Worm (Caenorhabditis elegans): ENCODE data around the gene F23F12.13.

Gene F23F12.13

DNA sequence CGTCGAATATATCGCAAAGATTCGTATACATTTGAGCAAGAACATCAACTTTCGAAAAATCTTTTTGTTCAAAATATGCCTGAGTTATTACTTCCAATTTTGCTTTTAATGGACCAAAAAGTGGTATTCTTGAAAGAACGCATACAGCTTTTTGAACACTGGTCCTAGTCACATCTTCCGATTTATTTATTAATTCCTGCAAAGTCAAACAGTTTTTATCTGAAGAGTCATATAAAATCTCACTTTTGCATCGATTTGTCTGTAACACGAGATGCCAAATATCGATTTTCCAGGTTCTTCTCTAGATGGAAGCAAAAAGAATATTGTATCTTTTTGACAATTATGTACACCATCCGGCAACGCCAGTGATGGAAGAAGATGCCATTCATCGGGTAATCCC, 45.6 kb upstream of the F23F12.13 start:
- TF ChIP-seq mdl-1 (tag; optimal IDR thresholded peaks at IDR 0.05) (no peak), unc-39 (tag; optimal IDR thresholded peaks at IDR 0.05) (no peak), egl-5 (tag; optimal IDR thresholded peaks at IDR 0.05) (no peak), egl-27 (tag; optimal IDR thresholded peaks at IDR 0.05) (no peak), eor-1 (tag; optimal IDR thresholded peaks at IDR 0.05) (no peak), mml-1 (tag; optimal IDR thresholded peaks at IDR 0.05) (no peak), daf-12 (tag; optimal IDR thresholded peaks at IDR 0.05) (no peak), nhr-11 (tag; optimal IDR thresholded peaks at IDR 0.05) (no peak), jun-1 (tag; optimal IDR thresholded peaks at IDR 0.05) (no peak), ztf-11 (tag; optimal IDR thresholded peaks at IDR 0.05) (no peak), ceh-28 (tag; optimal IDR thresholded peaks at IDR 0.05) (no peak), nhr-23 (tag; optimal IDR thresholded peaks at IDR 0.05) (no peak), ceh-9 (tag; optimal IDR thresholded peaks at IDR 0.05) (no peak), R02D3.7 (tag; optimal IDR thresholded peaks at IDR 0.05) (no peak), zag-1 (tag; optimal IDR thresholded peaks at IDR 0.05) (no peak), fkh-2 (tag; optimal IDR thresholded peaks at IDR 0.05) (no peak), ztf-4 (tag; optimal IDR thresholded peaks at IDR 0.05) (no peak), ceh-16 (tag; optimal IDR thresholded peaks at IDR 0.05) (no peak), nhr-237 (tag; optimal IDR thresholded peaks at IDR 0.05) (no peak), nhr-76 (tag; optimal IDR thresholded peaks at IDR 0.05) (no peak)

DNA sequence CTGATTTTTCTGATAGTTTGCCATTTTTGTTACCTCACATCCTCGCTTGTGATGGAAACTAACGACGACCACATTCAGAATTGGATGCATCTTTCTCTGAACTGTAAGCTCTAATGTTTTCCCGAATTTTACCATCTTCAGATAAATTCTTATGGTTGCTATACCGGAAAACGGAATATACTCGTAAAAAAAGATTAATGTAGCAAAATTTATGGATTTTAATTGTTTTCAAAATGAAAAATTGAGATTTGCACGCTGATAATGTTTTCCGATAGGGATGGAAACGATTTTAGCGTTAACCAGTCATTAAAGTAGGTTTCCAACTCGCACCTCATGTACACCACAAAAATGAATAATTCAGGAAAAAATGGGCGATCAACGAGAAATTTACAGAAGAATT, 44.9 kb upstream of the F23F12.13 start, which contains the start of gene T26A5.6:
TSS of gene T26A5.6 (minus strand) at position 101 of the 400 bp plus-strand sequence.
- TF ChIP-seq skn-1 (tag; optimal IDR thresholded peaks at IDR 0.05), result no peak
- no peak for TF ChIP-seq nhr-23 (tag; optimal IDR thresholded peaks at IDR 0.05)
- no peak for TF ChIP-seq ztf-11 (tag; optimal IDR thresholded peaks at IDR 0.05)
- no peak for TF ChIP-seq ZK546.5 (tag; optimal IDR thresholded peaks at IDR 0.05)
- TF ChIP-seq ztf-4 (tag; optimal IDR thresholded peaks at IDR 0.05), result no peak
- no peak for TF ChIP-seq lsy-12 (tag; optimal IDR thresholded peaks at IDR 0.05)
- no peak for TF ChIP-seq nhr-76 (tag; optimal IDR thresholded peaks at IDR 0.05)

- TF ChIP-seq daf-12 (tag; optimal IDR thresholded peaks at IDR 0.05), result no peak
- no peak for TF ChIP-seq snpc-4 (tag; optimal IDR thresholded peaks at IDR 0.05)
Measured at ce11 chrIII:6452278-6452677, 43.2 kb upstream of the F23F12.13 start, which contains the start of gene set-1. Gene set-1, minus strand, starts transcription at chrIII:6452378.

DNA sequence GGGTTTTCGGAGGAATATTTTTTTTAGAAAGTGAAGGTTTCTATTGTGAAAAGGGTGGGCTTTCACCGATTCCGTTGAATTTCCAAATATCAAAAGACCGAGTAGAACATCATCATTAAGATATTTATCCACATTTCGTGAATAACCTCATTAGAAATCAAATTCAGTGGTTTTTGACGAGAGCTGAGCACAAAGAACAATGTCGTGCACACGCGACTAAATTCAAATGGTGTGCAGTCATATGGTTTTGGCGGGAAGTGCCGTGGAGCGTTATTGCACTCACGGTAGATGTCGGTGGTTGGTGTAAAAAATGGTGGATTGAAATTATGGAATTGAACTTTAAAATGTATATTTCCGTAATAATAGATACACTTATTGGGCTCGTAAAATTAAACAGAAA, 42.8 kb upstream of the F23F12.13 start:
- no peak for TF ChIP-seq eor-1 (tag; optimal IDR thresholded peaks at IDR 0.05)
- no peak for TF ChIP-seq ztf-4 (tag; optimal IDR thresholded peaks at IDR 0.05)
- TF ChIP-seq ceh-16 (tag; optimal IDR thresholded peaks at IDR 0.05), result no peak
- no peak for TF ChIP-seq ceh-9 (tag; optimal IDR thresholded peaks at IDR 0.05)
- peak; percentile 8 for TF ChIP-seq ama-1 (optimal IDR thresholded peaks at IDR 0.05)
- TF ChIP-seq skn-1 (tag; optimal IDR thresholded peaks at IDR 0.05), result no peak
- TF ChIP-seq pha-4 (tag; optimal IDR thresholded peaks at IDR 0.05), result peak; percentile 37
- no peak for TF ChIP-seq fos-1 (tag; optimal IDR thresholded peaks at IDR 0.05)
- TF ChIP-seq nhr-67 (tag; optimal IDR thresholded peaks at IDR 0.05), result no peak
- no peak for TF ChIP-seq snpc-4 (tag; optimal IDR thresholded peaks at IDR 0.05)
- no peak for TF ChIP-seq zag-1 (tag; optimal IDR thresholded peaks at IDR 0.05)
- no peak for TF ChIP-seq elt-3 (tag; optimal IDR thresholded peaks at IDR 0.05)
- peak; percentile 39 for TF ChIP-seq nfya-1 (tag; optimal IDR thresholded peaks at IDR 0.05; ENCODE audit: insufficient read depth)
- no peak for TF ChIP-seq lin-39 (tag; optimal IDR thresholded peaks at IDR 0.05)
- no peak for TF ChIP-seq nhr-237 (tag; optimal IDR thresholded peaks at IDR 0.05)

ce11 chrIII:6453665-6454064, 41.8 kb upstream of the F23F12.13 start:
- TF ChIP-seq mdl-1 (tag; optimal IDR thresholded peaks at IDR 0.05) (peak; percentile 0), nfya-1 (tag; optimal IDR thresholded peaks at IDR 0.05; ENCODE audit: insufficient read depth) (peak; percentile 81), egl-27 (tag; optimal IDR thresholded peaks at IDR 0.05) (peak; percentile 60), snpc-4 (tag; optimal IDR thresholded peaks at IDR 0.05) (peak; percentile 88), lsy-12 (tag; optimal IDR thresholded peaks at IDR 0.05) (peak; percentile 69), nhr-11 (tag; optimal IDR thresholded peaks at IDR 0.05) (peak; percentile 29), pqm-1 (tag; optimal IDR thresholded peaks at IDR 0.05) (peak; percentile 82), hmg-11 (tag; optimal IDR thresholded peaks at IDR 0.05) (peak; percentile 94), jun-1 (tag; optimal IDR thresholded peaks at IDR 0.05) (peak; percentile 63), tbx-2 (tag; optimal IDR thresholded peaks at IDR 0.05) (peak; percentile 20), nhr-23 (tag; optimal IDR thresholded peaks at IDR 0.05) (peak; percentile 90), ama-1 (optimal IDR thresholded peaks at IDR 0.05) (peak; percentile 32), ceh-28 (tag; optimal IDR thresholded peaks at IDR 0.05) (peak; percentile 27), nhr-43 (tag; optimal IDR thresholded peaks at IDR 0.05; ENCODE audit: poor library complexity, severe bottlenecking) (peak; percentile 73), R02D3.7 (tag; optimal IDR thresholded peaks at IDR 0.05) (peak; percentile 64), nhr-25 (tag; optimal IDR thresholded peaks at IDR 0.05) (peak; percentile 87), unc-39 (tag; optimal IDR thresholded peaks at IDR 0.05) (no peak), lin-15B (tag; optimal IDR thresholded peaks at IDR 0.05) (peak; percentile 84), sea-2 (GFP tag; optimal IDR thresholded peaks at IDR 0.05) (no peak), fos-1 (tag; optimal IDR thresholded peaks at IDR 0.05) (no peak), elt-2 (tag; optimal IDR thresholded peaks at IDR 0.05) (peak; percentile 61), egl-5 (tag; optimal IDR thresholded peaks at IDR 0.05) (peak; percentile 8), pha-4 (tag; optimal IDR thresholded peaks at IDR 0.05) (peak; percentile 84), fkh-2 (tag; optimal IDR thresholded peaks at IDR 0.05) (no peak), mml-1 (tag; optimal IDR thresholded peaks at IDR 0.05) (no peak), lin-39 (tag; optimal IDR thresholded peaks at IDR 0.05) (peak; percentile 58), nhr-67 (tag; optimal IDR thresholded peaks at IDR 0.05) (no peak), ceh-82 (tag; optimal IDR thresholded peaks at IDR 0.05) (peak; percentile 0), ceh-9 (tag; optimal IDR thresholded peaks at IDR 0.05) (no peak)

All from whole organism, L3 larva.